Worm (Caenorhabditis elegans) whole organism, mixed stage, embryonic: ENCODE results near the gene let-2.

Experiments
- ceh-39 ChIP-seq: fragments of 150-350 bp; optimal IDR thresholded peaks from 2 replicates; lab custom pipeline; 2014; ENCODE audit warnings: missing biosample characterization, missing genetic modification characterization
- ceh-83 ChIP-seq: fragments of 200-800 bp; sonication (Bioruptor generic); optimal IDR thresholded peaks from 2 replicates; lab custom pipeline; 2018; ENCODE audit warnings: mild to moderate bottlenecking, missing genetic modification characterization, missing compliant biosample characterization
- ces-1 ChIP-seq: fragments of 150-350 bp; optimal IDR thresholded peaks from 2 replicates; lab custom pipeline; 2014; ENCODE audit warnings: missing biosample characterization, missing genetic modification reagents, missing genetic modification characterization
- ham-2 ChIP-seq: fragments of 200-800 bp; sonication (Bioruptor generic); optimal IDR thresholded peaks from 2 replicates; lab custom pipeline; 2018; ENCODE audit warnings: mild to moderate bottlenecking, missing genetic modification characterization, missing compliant biosample characterization
- nhr-12 ChIP-seq: fragments of 150-350 bp; optimal IDR thresholded peaks from 2 replicates; lab custom pipeline; 2014; ENCODE audit warnings: missing biosample characterization, missing genetic modification characterization
- nhr-237 ChIP-seq: fragments of 150-350 bp; optimal IDR thresholded peaks from 2 replicates; lab custom pipeline; 2014; ENCODE audit warnings: missing biosample characterization, missing genetic modification characterization
- pha-4 ChIP-seq: fragments of 150-350 bp; optimal IDR thresholded peaks from 2 replicates; lab custom pipeline; 2018; ENCODE audit warnings: missing biosample characterization, missing genetic modification reagents, missing genetic modification characterization
- sptf-1 ChIP-seq: sonication (generic microtip); optimal IDR thresholded peaks from 2 replicates; lab custom pipeline; 2017; ENCODE audit warnings: mild to moderate bottlenecking, missing genetic modification characterization, moderate library complexity, missing compliant biosample characterization
- ztf-11 ChIP-seq: fragments of 150-350 bp; optimal IDR thresholded peaks from 2 replicates; lab custom pipeline; 2014; ENCODE audit warnings: missing biosample characterization, missing genetic modification characterization

- no peak for TF ChIP-seq ceh-83 (GFP tag; lab: Kevin White, UChicago)
- TF ChIP-seq pha-4 (tag; lab: Kevin White, UChicago), result no peak
- no peak for TF ChIP-seq ceh-39
- TF ChIP-seq ces-1 (GFP tag; lab: Kevin White, UChicago), result no peak
- no peak for TF ChIP-seq nhr-12 (tag; lab: Kevin White, UChicago)
- TF ChIP-seq ztf-11 (tag; lab: Kevin White, UChicago), result no peak
- TF ChIP-seq sptf-1 (tag; lab: Kevin White, UChicago), result no peak
- TF ChIP-seq nhr-237 (tag; lab: Kevin White, UChicago), result no peak
- no peak for TF ChIP-seq ham-2 (GFP tag; lab: Kevin White, UChicago)
Measured at ce11 chrX:16402303-16402702, 13.2 kb upstream of the let-2 start.
